Fruit fly (Drosophila melanogaster) whole organism, embryonic: ENCODE measurements around the gene CG10512.
A peak's percentile ranks its signal among the peaks of the same experiment; 100 is the strongest.

ENCODE experiments used
- ATbp ChIP-seq: fragments of 200-800 bp; sonication (Bioruptor generic); optimal IDR thresholded peaks from 2 replicates; lab custom pipeline; 2017; ENCODE audit warnings: missing biosample characterization, mild to moderate bottlenecking, missing genetic modification characterization, missing genetic modification reagents
- CG11456 ChIP-seq: fragments of 200-800 bp; sonication (Bioruptor generic); IDR thresholded peaks from 3 replicates; pipeline ENCODE4 v1.3.6; 2022; ENCODE audit warnings: missing biosample characterization, missing genetic modification characterization
- CG11560 ChIP-seq: fragments of 200-800 bp; sonication (Bioruptor generic); IDR thresholded peaks from 3 replicates; pipeline ENCODE4 v1.3.6; 2022; ENCODE audit warnings: missing biosample characterization, missing genetic modification characterization
- CG14014 ChIP-seq: fragments of 200-800 bp; sonication (Bioruptor generic); IDR thresholded peaks from 2 replicates; pipeline ENCODE4 v1.3.6; 2022; ENCODE audit warnings: missing biosample characterization, missing genetic modification characterization
- CG14667 ChIP-seq: fragments of 200-800 bp; sonication (Bioruptor generic); IDR thresholded peaks from 2 replicates; pipeline ENCODE4 v1.3.6; 2022; ENCODE audit warnings: missing biosample characterization, missing genetic modification characterization
- CG15696 ChIP-seq: fragments of 200-800 bp; sonication (Bioruptor generic); optimal IDR thresholded peaks from 2 replicates; lab custom pipeline; 2019; ENCODE audit warnings: missing biosample characterization, mild to moderate bottlenecking, missing genetic modification characterization, moderate library complexity
- CG1602 ChIP-seq: fragments of 200-800 bp; sonication (Bioruptor generic); optimal IDR thresholded peaks from 3 replicates; lab custom pipeline; 2016; ENCODE audit warnings: missing biosample characterization, missing genetic modification characterization
- CG33213 ChIP-seq: fragments of 200-800 bp; sonication (Bioruptor generic); optimal IDR thresholded peaks from 3 replicates; lab custom pipeline; 2016; ENCODE audit warnings: missing biosample characterization, missing genetic modification characterization
- CG34422 ChIP-seq: fragments of 200-800 bp; sonication (Bioruptor generic); IDR thresholded peaks from 3 replicates; pipeline ENCODE4 v1.3.6; 2022; ENCODE audit warnings: missing biosample characterization, missing genetic modification characterization
- CG4707 ChIP-seq: fragments of 200-800 bp; sonication (Bioruptor generic); optimal IDR thresholded peaks from 2 replicates; lab custom pipeline; 2018; ENCODE audit warnings: missing biosample characterization, mild to moderate bottlenecking, missing genetic modification characterization, moderate library complexity
- CG6175 ChIP-seq: fragments of 200-800 bp; sonication (Bioruptor generic); IDR thresholded peaks from 3 replicates; pipeline ENCODE4 v1.3.6; 2022; ENCODE audit warnings: missing biosample characterization, missing genetic modification characterization
- CG6813 ChIP-seq: fragments of 200-800 bp; sonication (Bioruptor generic); optimal IDR thresholded peaks from 2 replicates; lab custom pipeline; 2017; ENCODE audit warnings: missing biosample characterization, missing genetic modification characterization, mild to moderate bottlenecking, moderate library complexity, missing genetic modification reagents
- CG8290 ChIP-seq, 3 experiments: fragments of 200-800 bp; sonication (Bioruptor generic); optimal IDR thresholded peaks; 2 replicates each; lab custom pipeline; 2016 to 2019; ENCODE audit warnings: missing biosample characterization in 3 of 3, missing genetic modification characterization in 3 of 3, mild to moderate bottlenecking in 2 of 3, moderate library complexity in 1 of 3
- CG8478 ChIP-seq: fragments of >200 bp; optimal IDR thresholded peaks from 2 replicates; lab custom pipeline; 2018
- CG8765 ChIP-seq: fragments of 200-800 bp; sonication (Bioruptor generic); IDR thresholded peaks from 2 replicates; pipeline ENCODE4 v1.3.6; 2022; ENCODE audit warnings: missing biosample characterization, missing genetic modification characterization
- CTCF ChIP-seq: fragments of 200-800 bp; sonication (Bioruptor generic); optimal IDR thresholded peaks from 2 replicates; lab custom pipeline; 2017; ENCODE audit warnings: missing biosample characterization, mild to moderate bottlenecking, missing genetic modification characterization, moderate library complexity
- Dad ChIP-seq: fragments of 200-800 bp; sonication (Bioruptor generic); optimal IDR thresholded peaks from 3 replicates; lab custom pipeline; 2016; ENCODE audit warnings: missing biosample characterization, missing genetic modification characterization
- Dp ChIP-seq: fragments of 200-800 bp; sonication (Bioruptor generic); optimal IDR thresholded peaks from 2 replicates; lab custom pipeline; 2018; ENCODE audit warnings: missing biosample characterization, mild to moderate bottlenecking, missing genetic modification characterization, moderate library complexity
- Elba2 ChIP-seq: fragments of 200-800 bp; sonication (Bioruptor generic); optimal IDR thresholded peaks from 3 replicates; lab custom pipeline; 2016; ENCODE audit warnings: missing biosample characterization, missing genetic modification characterization
- GATAe ChIP-seq: fragments of 200-800 bp; sonication (Bioruptor generic); conservative IDR thresholded peaks from 2 replicates; pipeline ENCODE4 v1.3.6; 2022; ENCODE audit warnings: missing biosample characterization, missing genetic modification characterization
- HHEX ChIP-seq: fragments of 200-800 bp; sonication (Bioruptor generic); optimal IDR thresholded peaks from 3 replicates; lab custom pipeline; 2017; ENCODE audit warnings: missing biosample characterization, mild to moderate bottlenecking, missing genetic modification characterization, missing genetic modification reagents
- HLH3B ChIP-seq: fragments of 200-800 bp; sonication (Bioruptor generic); IDR thresholded peaks from 2 replicates; pipeline ENCODE4 v1.3.6; 2022; ENCODE audit warnings: missing biosample characterization, missing genetic modification characterization
- Hey ChIP-seq: fragments of 200-800 bp; sonication (Bioruptor generic); optimal IDR thresholded peaks from 3 replicates; lab custom pipeline; 2018; ENCODE audit warnings: missing biosample characterization, mild to moderate bottlenecking, missing genetic modification characterization
- Hr39 ChIP-seq: fragments of >200 bp; optimal IDR thresholded peaks from 2 replicates; lab custom pipeline; 2017
- Mrtf ChIP-seq: fragments of 200-800 bp; sonication (Bioruptor generic); IDR thresholded peaks from 3 replicates; pipeline ENCODE4 v1.3.6; 2022; ENCODE audit warnings: missing biosample characterization, missing genetic modification characterization
- Trl ChIP-seq, 3 experiments: fragments of >200 bp in 2 of 3; fragments of 200-800 bp in 1 of 3; sonication (Bioruptor generic) in 1 of 3; optimal IDR thresholded peaks; 2 replicates in 1 of 3; 3 replicates in 2 of 3; lab custom pipeline; 2016 to 2017; ENCODE audit warnings: missing biosample characterization in 1 of 3, missing genetic modification characterization in 1 of 3
- Vsx1 ChIP-seq: fragments of 200-800 bp; sonication (Bioruptor generic); optimal IDR thresholded peaks from 2 replicates; lab custom pipeline; 2017; ENCODE audit warnings: missing biosample characterization, mild to moderate bottlenecking, missing genetic modification characterization, missing genetic modification reagents
- amos ChIP-seq: fragments of 200-800 bp; sonication (Bioruptor generic); IDR thresholded peaks from 2 replicates; pipeline ENCODE4 v1.3.6; 2022; ENCODE audit warnings: missing biosample characterization, missing genetic modification characterization; ENCODE audit not compliant: partially characterized antibody
- bab2 ChIP-seq: fragments of 200-800 bp; sonication (Bioruptor generic); optimal IDR thresholded peaks from 2 replicates; lab custom pipeline; 2016; ENCODE audit warnings: missing biosample characterization, missing genetic modification characterization
- bowl ChIP-seq: fragments of 200-800 bp; sonication (Bioruptor generic); IDR thresholded peaks from 2 replicates; pipeline ENCODE4 v1.3.6; 2022; ENCODE audit warnings: missing biosample characterization, missing genetic modification characterization
- dmrt99B ChIP-seq: fragments of 200-800 bp; sonication (Bioruptor generic); optimal IDR thresholded peaks from 2 replicates; lab custom pipeline; 2018; ENCODE audit warnings: missing biosample characterization, mild to moderate bottlenecking, missing genetic modification characterization, moderate library complexity
- dysf ChIP-seq: fragments of 200-800 bp; sonication (Bioruptor generic); IDR thresholded peaks from 3 replicates; pipeline ENCODE4 v1.3.6; 2022; ENCODE audit warnings: missing biosample characterization, missing genetic modification characterization
- ftz-f1 ChIP-seq: fragments of 200-800 bp; sonication (Bioruptor generic); optimal IDR thresholded peaks from 2 replicates; lab custom pipeline; 2016; ENCODE audit warnings: missing biosample characterization, missing genetic modification characterization
- gem ChIP-seq: fragments of 200-800 bp; sonication (Bioruptor generic); optimal IDR thresholded peaks from 2 replicates; lab custom pipeline; 2019; ENCODE audit warnings: missing biosample characterization, mild to moderate bottlenecking, missing genetic modification characterization, moderate library complexity
- gro ChIP-seq: fragments of 200-800 bp; sonication (Bioruptor generic); optimal IDR thresholded peaks from 2 replicates; lab custom pipeline; 2016; ENCODE audit warnings: missing biosample characterization, missing genetic modification characterization
- jumu ChIP-seq: fragments of 200-800 bp; sonication (Bioruptor generic); optimal IDR thresholded peaks from 3 replicates; lab custom pipeline; 2016; ENCODE audit warnings: missing biosample characterization, missing genetic modification characterization
- lab ChIP-seq: fragments of 200-800 bp; sonication (Bioruptor generic); optimal IDR thresholded peaks from 3 replicates; lab custom pipeline; 2017; ENCODE audit warnings: missing biosample characterization, missing genetic modification characterization, mild to moderate bottlenecking, moderate library complexity, missing genetic modification reagents
- mld ChIP-seq: fragments of 200-800 bp; sonication (Bioruptor generic); IDR thresholded peaks from 3 replicates; pipeline ENCODE4 v1.3.6; 2022; ENCODE audit warnings: missing biosample characterization, missing genetic modification characterization; ENCODE audit not compliant: partially characterized antibody
- p53 ChIP-seq: fragments of 200-800 bp; sonication (Bioruptor generic); optimal IDR thresholded peaks from 2 replicates; lab custom pipeline; 2016; ENCODE audit warnings: missing biosample characterization, missing genetic modification characterization
- pum ChIP-seq: fragments of 200-800 bp; sonication (Bioruptor generic); optimal IDR thresholded peaks from 2 replicates; lab custom pipeline; 2016; ENCODE audit warnings: missing biosample characterization, missing genetic modification characterization
- run ChIP-seq: fragments of 200-800 bp; sonication (Bioruptor generic); optimal IDR thresholded peaks from 3 replicates; lab custom pipeline; 2018; ENCODE audit warnings: missing biosample characterization, mild to moderate bottlenecking, missing genetic modification characterization
- sc ChIP-seq, 3 experiments: fragments of >200 bp in 2 of 3; fragments of 200-800 bp in 1 of 3; sonication (Bioruptor generic) in 1 of 3; optimal IDR thresholded peaks; 2 replicates in 2 of 3; 3 replicates in 1 of 3; lab custom pipeline; 2017; ENCODE audit warnings: mild to moderate bottlenecking in 1 of 3, missing biosample characterization in 1 of 3, missing genetic modification characterization in 1 of 3, missing genetic modification reagents in 1 of 3
- sens ChIP-seq: fragments of 200-800 bp; sonication (Bioruptor generic); peaks from one replicate; lab custom pipeline; 2016; ENCODE audit warnings: missing biosample characterization, missing genetic modification characterization
- slbo ChIP-seq: fragments of 200-800 bp; sonication (Bioruptor generic); IDR thresholded peaks from 2 replicates; pipeline ENCODE4 v1.3.6; 2022; ENCODE audit warnings: missing biosample characterization, missing genetic modification characterization
- sob ChIP-seq: fragments of 200-800 bp; sonication (Bioruptor generic); IDR thresholded peaks from 2 replicates; pipeline ENCODE4 v1.3.6; 2022; ENCODE audit warnings: missing biosample characterization, missing genetic modification characterization
- trem ChIP-seq: fragments of 200-800 bp; optimal IDR thresholded peaks from 3 replicates; lab custom pipeline; 2019; ENCODE audit warnings: missing biosample characterization, mild to moderate bottlenecking, missing genetic modification characterization, moderate library complexity
- unpg ChIP-seq: fragments of 200-800 bp; sonication (Bioruptor generic); optimal IDR thresholded peaks from 3 replicates; lab custom pipeline; 2018; ENCODE audit warnings: missing biosample characterization, mild to moderate bottlenecking, missing genetic modification characterization, moderate library complexity
- zen ChIP-seq: fragments of 200-800 bp; sonication (Bioruptor generic); optimal IDR thresholded peaks from 3 replicates; lab custom pipeline; 2018; ENCODE audit warnings: missing biosample characterization, mild to moderate bottlenecking, missing genetic modification characterization, moderate library complexity

CG10512 gene

dm6 chr3L:21171905-21172304, 30.8 kb upstream of the CG10512 start, which contains the start of gene Ac78C (continued):
- TF ChIP-seq gem (tag; lab: Kevin White, UChicago) (peak; percentile 83), ftz-f1 (GFP tag; lab: Kevin White, UChicago) (peak; percentile 36), Elba2 (GFP tag; lab: Kevin White, UChicago) (no peak), CG1602 (peak; percentile 31), CG14667 (GFP tag; lab: Robert Waterston, UW) (peak; percentile 68), p53 (GFP tag; lab: Kevin White, UChicago) (peak; percentile 90), slbo (GFP tag; lab: Robert Waterston, UW) (peak; percentile 93), dysf (GFP tag; lab: Robert Waterston, UW) (peak; percentile 92), CG34422 (peak; percentile 89), Trl (optimal IDR thresholded peaks at IDR 0.05; lab: Kevin White, UChicago) (no peak), Trl (GFP tag; optimal IDR thresholded peaks at IDR 0.05; lab: Kevin White, UChicago) (peak; percentile 89)

dm6 chr3L:21172527-21173253, 30.0 kb upstream of the CG10512 start, which contains the start of the genes chb and AsnS:
TSS of gene chb (plus strand) at chr3L:21172853.
TSS of gene AsnS (plus strand) at chr3L:21173118.
- peak; percentile 92 for TF ChIP-seq dmrt99B (tag; lab: Kevin White, UChicago)
- TF ChIP-seq trem (tag; lab: Kevin White, UChicago): peak; percentile 79
- no peak for TF ChIP-seq Hey (tag; lab: Kevin White, UChicago)
- no peak for TF ChIP-seq CTCF (GFP tag; lab: Kevin White, UChicago)
- peak; percentile 41 for TF ChIP-seq jumu (GFP tag; lab: Kevin White, UChicago)
- peak; percentile 72 for TF ChIP-seq CG6813 (GFP tag; lab: Kevin White, UChicago)
- TF ChIP-seq sob (GFP tag; lab: Robert Waterston, UW): peak; percentile 89
- TF ChIP-seq CG15696 (tag; lab: Kevin White, UChicago): peak; percentile 35
- TF ChIP-seq CG14014 (GFP tag; lab: Robert Waterston, UW): peak; percentile 93
- peak; percentile 84 for TF ChIP-seq zen (tag; lab: Kevin White, UChicago)
- TF ChIP-seq mld: no peak
- peak; percentile 63; the same call in 1 of the 3 replicates for TF ChIP-seq CG6175 (GFP tag; lab: Robert Waterston, UW)
- TF ChIP-seq sens (GFP tag; lab: Kevin White, UChicago): peak; percentile 95
- TF ChIP-seq pum: peak; percentile 61
- no peak for TF ChIP-seq Dp (GFP tag; lab: Kevin White, UChicago)
- TF ChIP-seq bab2: peak; percentile 66
- TF ChIP-seq CG11560 (tag; lab: Robert Waterston, UW): peak; percentile 71; the same call in 2 of the 3 replicates
- TF ChIP-seq unpg (GFP tag; lab: Kevin White, UChicago): peak; percentile 97
- TF ChIP-seq sc (optimal IDR thresholded peaks at IDR 0.05; lab: Kevin White, UChicago): no peak
- peak; percentile 62 for TF ChIP-seq sc (GFP tag; optimal IDR thresholded peaks at IDR 0.05; lab: Kevin White, UChicago)
- TF ChIP-seq CG33213 (GFP tag; lab: Kevin White, UChicago): no peak
- TF ChIP-seq CG8290 (GFP tag; optimal IDR thresholded peaks at IDR 0.05; lab: Kevin White, UChicago): peak; percentile 59
- TF ChIP-seq CG8290 (tag; optimal IDR thresholded peaks at IDR 0.05; lab: Kevin White, UChicago): peak in 1 of 2 experiments; percentile 84
- TF ChIP-seq Dad (GFP tag; lab: Kevin White, UChicago): peak; percentile 57
- TF ChIP-seq bowl (GFP tag; lab: Robert Waterston, UW): peak; percentile 85
- TF ChIP-seq gro (GFP tag; lab: Kevin White, UChicago): peak; percentile 50
- TF ChIP-seq Hr39 (lab: Kevin White, UChicago): no peak
- no peak for TF ChIP-seq amos (GFP tag; lab: Robert Waterston, UW)
- TF ChIP-seq CG11456: peak; percentile 91
- TF ChIP-seq ATbp (GFP tag; lab: Kevin White, UChicago): peak; percentile 90
- peak; percentile 77 for TF ChIP-seq CG4707 (GFP tag; lab: Kevin White, UChicago)
- peak; percentile 87; the same call in 2 of the 3 replicates for TF ChIP-seq Mrtf (GFP tag; lab: Robert Waterston, UW)
- TF ChIP-seq run (tag; lab: Kevin White, UChicago): peak; percentile 90
- peak; percentile 95 for TF ChIP-seq HLH3B
- peak; percentile 29; the same call in 1 of the 2 replicates for TF ChIP-seq CG8765 (GFP tag; lab: Robert Waterston, UW)
- TF ChIP-seq GATAe: peak; percentile 88
- TF ChIP-seq HHEX (GFP tag; lab: Kevin White, UChicago): peak; percentile 83
- TF ChIP-seq lab: peak; percentile 92
- TF ChIP-seq Vsx1 (GFP tag; lab: Kevin White, UChicago): peak; percentile 81
- TF ChIP-seq CG8478 (lab: Kevin White, UChicago): no peak
